Worm (Caenorhabditis elegans) whole organism, L2 larva: Measurements from ENCODE around the gene F35D2.2.

Experiments used
- ZK546.5 ChIP-seq: sonication (generic microtip); optimal IDR thresholded peaks from 2 replicates; lab custom pipeline; 2017; ENCODE audit warnings: missing biosample characterization, missing genetic modification characterization
- aly-2 ChIP-seq: fragments of 150-350 bp; optimal IDR thresholded peaks from 2 replicates; lab custom pipeline; 2014; ENCODE audit warnings: missing biosample characterization, missing genetic modification characterization
- blmp-1 ChIP-seq: sonication (generic microtip); optimal IDR thresholded peaks from 2 replicates; lab custom pipeline; 2017; ENCODE audit warnings: missing genetic modification characterization, mild to moderate bottlenecking, missing compliant biosample characterization, antibody characterized with exemption, moderate library complexity; ENCODE audit not compliant: insufficient read depth
- dmd-4 ChIP-seq: sonication (generic microtip); optimal IDR thresholded peaks from 2 replicates; lab custom pipeline; 2017; ENCODE audit warnings: missing biosample characterization, missing genetic modification characterization
- egl-27 ChIP-seq: sonication (generic microtip); optimal IDR thresholded peaks from 3 replicates; lab custom pipeline; 2017; ENCODE audit warnings: missing biosample characterization, missing genetic modification reagents, missing genetic modification characterization
- fos-1 ChIP-seq: fragments of 150-350 bp; optimal IDR thresholded peaks from 2 replicates; lab custom pipeline; 2014; ENCODE audit warnings: missing biosample characterization, missing genetic modification characterization
- lin-39 ChIP-seq: fragments of 150-350 bp; optimal IDR thresholded peaks from 2 replicates; lab custom pipeline; 2014; ENCODE audit warnings: missing biosample characterization, missing genetic modification reagents, missing genetic modification characterization
- nhr-10 ChIP-seq: sonication (generic microtip); optimal IDR thresholded peaks from 2 replicates; lab custom pipeline; 2017; ENCODE audit warnings: missing biosample characterization, missing genetic modification characterization
- nhr-11 ChIP-seq: fragments of 150-350 bp; optimal IDR thresholded peaks from 2 replicates; lab custom pipeline; 2014; ENCODE audit warnings: missing biosample characterization, missing genetic modification characterization
- snpc-4 ChIP-seq: fragments of 150-350 bp; optimal IDR thresholded peaks from 2 replicates; lab custom pipeline; 2014; ENCODE audit warnings: missing biosample characterization, missing genetic modification characterization
- unc-62 ChIP-seq: fragments of 150-350 bp; optimal IDR thresholded peaks from 2 replicates; lab custom pipeline; 2014; ENCODE audit warnings: missing biosample characterization, missing genetic modification reagents, missing genetic modification characterization
- zag-1 ChIP-seq: fragments of 150-350 bp; optimal IDR thresholded peaks from 2 replicates; lab custom pipeline; 2014; ENCODE audit warnings: missing biosample characterization, missing genetic modification characterization
- ztf-1 ChIP-seq: fragments of 200-800 bp; sonication (Bioruptor generic); conservative IDR thresholded peaks from 2 replicates; pipeline ENCODE4 v1.3.6; 2022; ENCODE audit warnings: missing genetic modification characterization, missing compliant biosample characterization
- ztf-11 ChIP-seq: sonication (generic microtip); optimal IDR thresholded peaks from 2 replicates; lab custom pipeline; 2017; ENCODE audit warnings: missing biosample characterization, missing genetic modification characterization

DNA sequence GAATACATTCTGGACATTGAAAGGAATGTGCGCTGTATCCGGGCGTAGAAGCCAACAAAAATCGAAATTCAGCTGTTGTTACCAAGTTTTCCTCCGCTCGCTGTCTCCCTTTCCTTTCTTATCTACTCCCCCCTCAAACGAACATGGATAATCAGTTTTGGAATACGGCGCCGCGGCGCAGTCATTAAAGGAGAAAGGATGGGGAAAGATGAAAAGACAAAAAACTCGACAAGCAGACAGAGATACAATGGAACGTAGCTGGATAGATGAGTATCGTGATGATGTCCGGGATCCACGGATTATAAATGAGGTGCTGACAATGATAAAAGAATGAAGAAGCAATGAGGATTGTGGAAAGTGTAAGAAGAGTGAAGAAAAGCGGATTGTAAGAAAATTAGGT is 28.9 kb upstream of the F35D2.2 start:
- TF ChIP-seq unc-62 (GFP tag; lab: Kevin White, UChicago) (no peak), zag-1 (tag; lab: Kevin White, UChicago) (no peak), aly-2 (tag; lab: Kevin White, UChicago) (no peak), ZK546.5 (tag; lab: Kevin White, UChicago) (no peak), egl-27 (no peak), dmd-4 (no peak), nhr-11 (tag; lab: Kevin White, UChicago) (no peak), lin-39 (no peak), nhr-10 (tag; lab: Kevin White, UChicago) (no peak), blmp-1 (tag; lab: Kevin White, UChicago) (peak; percentile 5), snpc-4 (no peak), fos-1 (tag; lab: Kevin White, UChicago) (peak; percentile 7), ztf-1 (GFP tag; lab: Robert Waterston, UW) (no peak), ztf-11 (tag; lab: Kevin White, UChicago) (no peak)
